Worm (Caenorhabditis elegans): ENCODE results near the gene Y66H1A.5.

- TF ChIP-seq zag-1 (tag; optimal IDR thresholded peaks at IDR 0.05) (no peak), unc-39 (tag; optimal IDR thresholded peaks at IDR 0.05) (no peak)
These were observed 37.6 kb upstream of the Y66H1A.5 start for ce11 chrIV:466569-466968.

Data from whole organism, L3 larva.